Fruit fly (Drosophila melanogaster) whole organism, embryonic: ENCODE data around the gene CG7519.

Experiments
- Atf-2 ChIP-seq: fragments of 200-800 bp; sonication (Bioruptor generic); optimal IDR thresholded peaks from 2 replicates; lab custom pipeline; 2016; ENCODE audit warnings: missing biosample characterization, missing genetic modification characterization
- Awh ChIP-seq: fragments of 200-800 bp; sonication (Bioruptor generic); IDR thresholded peaks from 2 replicates; pipeline ENCODE4, ENCODE4 v1.3.6; 2022; ENCODE audit warnings: missing biosample characterization, missing genetic modification characterization
- CG12744 ChIP-seq: fragments of 200-800 bp; sonication (Bioruptor generic); optimal IDR thresholded peaks from 2 replicates; lab custom pipeline; 2016; ENCODE audit warnings: missing biosample characterization, missing genetic modification characterization
- CG12769 ChIP-seq: fragments of 200-800 bp; sonication (Bioruptor generic); optimal IDR thresholded peaks from 2 replicates; lab custom pipeline; 2019; ENCODE audit warnings: missing biosample characterization, mild to moderate bottlenecking, missing genetic modification characterization, moderate library complexity
- CG15514 ChIP-seq: fragments of 200-800 bp; sonication (Bioruptor generic); optimal IDR thresholded peaks from 3 replicates; lab custom pipeline; 2017; ENCODE audit warnings: missing biosample characterization, missing genetic modification characterization, mild to moderate bottlenecking, moderate library complexity, missing genetic modification reagents
- CG1602 ChIP-seq: fragments of 200-800 bp; sonication (Bioruptor generic); optimal IDR thresholded peaks from 3 replicates; lab custom pipeline; 2016; ENCODE audit warnings: missing biosample characterization, missing genetic modification characterization
- CG16779 ChIP-seq: fragments of 200-800 bp; sonication (Bioruptor generic); IDR thresholded peaks from 2 replicates; pipeline ENCODE4 v1.3.6; 2022; ENCODE audit warnings: missing biosample characterization, missing genetic modification characterization
- CG16815 ChIP-seq: fragments of 200-800 bp; sonication (Bioruptor generic); optimal IDR thresholded peaks from 3 replicates; lab custom pipeline; 2017; ENCODE audit warnings: missing biosample characterization, mild to moderate bottlenecking, missing genetic modification characterization
- CG17568 ChIP-seq: fragments of 200-800 bp; sonication (Bioruptor generic); optimal IDR thresholded peaks from 2 replicates; lab custom pipeline; 2018; ENCODE audit warnings: missing biosample characterization, mild to moderate bottlenecking, missing genetic modification characterization, moderate library complexity
- CG17612 ChIP-seq: fragments of 200-800 bp; sonication (Bioruptor generic); IDR thresholded peaks from 2 replicates; pipeline ENCODE4 v1.3.6; 2022; ENCODE audit warnings: missing biosample characterization, missing genetic modification characterization
- CG18476 ChIP-seq: fragments of 200-800 bp; sonication (Bioruptor generic); optimal IDR thresholded peaks from 2 replicates; lab custom pipeline; 2016; ENCODE audit warnings: missing biosample characterization, mild to moderate bottlenecking, missing genetic modification characterization
- CG18599 ChIP-seq: fragments of 200-800 bp; sonication (Bioruptor generic); optimal IDR thresholded peaks from 3 replicates; lab custom pipeline; 2017; ENCODE audit warnings: missing biosample characterization, missing genetic modification characterization, mild to moderate bottlenecking, moderate library complexity, missing genetic modification reagents
- CG31365 ChIP-seq: fragments of 200-800 bp; sonication (Bioruptor generic); optimal IDR thresholded peaks from 2 replicates; lab custom pipeline; 2018; ENCODE audit warnings: missing biosample characterization, mild to moderate bottlenecking, missing genetic modification characterization
- CG33213 ChIP-seq: fragments of 200-800 bp; sonication (Bioruptor generic); optimal IDR thresholded peaks from 3 replicates; lab custom pipeline; 2016; ENCODE audit warnings: missing biosample characterization, missing genetic modification characterization
- CG3407 ChIP-seq: fragments of 200-800 bp; sonication (Bioruptor generic); optimal IDR thresholded peaks from 2 replicates; lab custom pipeline; 2018; ENCODE audit warnings: missing biosample characterization, mild to moderate bottlenecking, missing genetic modification characterization
- CG6654 ChIP-seq: fragments of 200-800 bp; sonication (Bioruptor generic); optimal IDR thresholded peaks from 2 replicates; lab custom pipeline; 2017; ENCODE audit warnings: missing biosample characterization, mild to moderate bottlenecking, missing genetic modification characterization
- CG6813 ChIP-seq: fragments of 200-800 bp; sonication (Bioruptor generic); optimal IDR thresholded peaks from 2 replicates; lab custom pipeline; 2017; ENCODE audit warnings: missing biosample characterization, missing genetic modification characterization, mild to moderate bottlenecking, moderate library complexity, missing genetic modification reagents
- CG6854 ChIP-seq: fragments of 200-800 bp; sonication (Bioruptor generic); optimal IDR thresholded peaks from 3 replicates; lab custom pipeline; 2017; ENCODE audit warnings: missing biosample characterization, mild to moderate bottlenecking, missing genetic modification characterization
- CG9797 ChIP-seq: fragments of 200-800 bp; sonication (Bioruptor generic); optimal IDR thresholded peaks from 3 replicates; lab custom pipeline; 2018; ENCODE audit warnings: missing biosample characterization, mild to moderate bottlenecking, missing genetic modification characterization
- CG9817 ChIP-seq: fragments of 200-800 bp; sonication (Bioruptor generic); optimal IDR thresholded peaks from 2 replicates; lab custom pipeline; 2018; ENCODE audit warnings: missing biosample characterization, mild to moderate bottlenecking, missing genetic modification characterization, moderate library complexity
- Dad ChIP-seq: fragments of 200-800 bp; sonication (Bioruptor generic); optimal IDR thresholded peaks from 3 replicates; lab custom pipeline; 2016; ENCODE audit warnings: missing biosample characterization, missing genetic modification characterization
- E2f2 ChIP-seq: fragments of 200-800 bp; sonication (Bioruptor generic); IDR thresholded peaks from 2 replicates; pipeline ENCODE4 v1.3.6; 2022; ENCODE audit warnings: missing biosample characterization, missing genetic modification characterization
- Eip74EF ChIP-seq, 2 experiments: fragments of 200-800 bp in 1 of 2; fragments of >200 bp in 1 of 2; sonication (Bioruptor generic) in 1 of 2; optimal IDR thresholded peaks; 2 replicates each; lab custom pipeline; 2017 to 2019; ENCODE audit warnings: missing biosample characterization in 2 of 2, missing genetic modification characterization in 2 of 2, mild to moderate bottlenecking in 1 of 2, moderate library complexity in 1 of 2
- HLHmδ ChIP-seq: fragments of 200-800 bp; sonication (Bioruptor generic); optimal IDR thresholded peaks from 2 replicates; lab custom pipeline; 2018; ENCODE audit warnings: missing biosample characterization, mild to moderate bottlenecking, missing genetic modification characterization, moderate library complexity
- HmgZ ChIP-seq: fragments of 200-800 bp; sonication (Bioruptor generic); optimal IDR thresholded peaks from 2 replicates; lab custom pipeline; 2018; ENCODE audit warnings: missing biosample characterization, mild to moderate bottlenecking, missing genetic modification characterization
- Hmr ChIP-seq: fragments of 200-800 bp; sonication (Bioruptor generic); optimal IDR thresholded peaks from 3 replicates; lab custom pipeline; 2017; ENCODE audit warnings: mild to moderate bottlenecking, missing biosample characterization, missing genetic modification reagents, missing genetic modification characterization
- Hmx ChIP-seq: fragments of 200-800 bp; sonication (Bioruptor generic); optimal IDR thresholded peaks from 2 replicates; lab custom pipeline; 2016; ENCODE audit warnings: missing biosample characterization, missing genetic modification characterization
- Jarid2 ChIP-seq: fragments of 200-800 bp; sonication (Bioruptor generic); optimal IDR thresholded peaks from 3 replicates; lab custom pipeline; 2017; ENCODE audit warnings: mild to moderate bottlenecking, missing biosample characterization, missing genetic modification reagents, missing genetic modification characterization
- Lpt ChIP-seq: fragments of >200 bp; optimal IDR thresholded peaks from 2 replicates; lab custom pipeline; 2018; ENCODE audit warnings: missing biosample characterization, missing genetic modification characterization
- Nf-YA ChIP-seq: fragments of 200-800 bp; sonication (Bioruptor generic); IDR thresholded peaks from 2 replicates; pipeline ENCODE4 v1.3.6; 2022; ENCODE audit warnings: missing biosample characterization, missing genetic modification characterization
- Rfx ChIP-seq: fragments of 200-800 bp; sonication (Bioruptor generic); IDR thresholded peaks from 2 replicates; pipeline ENCODE4 v1.3.6; 2022; ENCODE audit warnings: missing biosample characterization, missing genetic modification characterization
- Sox102F ChIP-seq: fragments of 200-800 bp; sonication (Bioruptor generic); optimal IDR thresholded peaks from 2 replicates; lab custom pipeline; 2018; ENCODE audit warnings: missing biosample characterization, mild to moderate bottlenecking, missing genetic modification characterization, moderate library complexity
- Sry-β ChIP-seq: fragments of 200-800 bp; sonication (Bioruptor generic); optimal IDR thresholded peaks from 2 replicates; lab custom pipeline; 2018; ENCODE audit warnings: missing biosample characterization, mild to moderate bottlenecking, missing genetic modification characterization, moderate library complexity
- al ChIP-seq: fragments of 200-800 bp; sonication (Bioruptor generic); IDR thresholded peaks from 2 replicates; pipeline ENCODE4 v1.3.6; 2022; ENCODE audit warnings: missing biosample characterization, missing genetic modification characterization
- ap ChIP-seq: fragments of 200-800 bp; sonication (Bioruptor generic); IDR thresholded peaks from 2 replicates; pipeline ENCODE4 v1.3.6; 2022; ENCODE audit warnings: missing biosample characterization, missing genetic modification characterization
- cas ChIP-seq: fragments of 200-800 bp; sonication (Bioruptor generic); IDR thresholded peaks from 2 replicates; pipeline ENCODE4 v1.3.6; 2022; ENCODE audit warnings: missing biosample characterization, missing genetic modification characterization
- crol ChIP-seq: fragments of 200-800 bp; sonication (Bioruptor generic); IDR thresholded peaks from 2 replicates; pipeline ENCODE4 v1.3.6; 2022; ENCODE audit warnings: missing biosample characterization, missing genetic modification characterization
- cwo ChIP-seq: fragments of 200-800 bp; sonication (Bioruptor generic); optimal IDR thresholded peaks from 3 replicates; lab custom pipeline; 2017; ENCODE audit warnings: missing biosample characterization, missing genetic modification characterization, mild to moderate bottlenecking, moderate library complexity, missing genetic modification reagents
- eyg ChIP-seq: fragments of 200-800 bp; sonication (Bioruptor generic); optimal IDR thresholded peaks from 3 replicates; lab custom pipeline; 2016; ENCODE audit warnings: missing biosample characterization, missing genetic modification characterization
- fd64A ChIP-seq: fragments of 200-800 bp; sonication (Bioruptor generic); optimal IDR thresholded peaks from 3 replicates; lab custom pipeline; 2018; ENCODE audit warnings: missing biosample characterization, mild to moderate bottlenecking, missing genetic modification characterization
- gsb ChIP-seq: fragments of 200-800 bp; sonication (Bioruptor generic); IDR thresholded peaks from 2 replicates; pipeline ENCODE4 v1.3.6; 2022; ENCODE audit warnings: missing biosample characterization, missing genetic modification characterization
- hkb ChIP-seq, 2 experiments: fragments of 200-800 bp in 1 of 2; fragments of >200 bp in 1 of 2; sonication (Bioruptor generic) in 1 of 2; IDR thresholded peaks in 1 of 2; optimal IDR thresholded peaks in 1 of 2; 2 replicates each; pipeline versions ENCODE4 v1.3.6 to Lab custom; 2017 to 2022; ENCODE audit warnings: missing biosample characterization in 1 of 2, missing genetic modification characterization in 1 of 2
- hth ChIP-seq: fragments of >200 bp; optimal IDR thresholded peaks from 2 replicates; lab custom pipeline; 2017; ENCODE audit warnings: inconsistent platforms
- ken ChIP-seq: fragments of 200-800 bp; sonication (Bioruptor generic); IDR thresholded peaks from 3 replicates; pipeline ENCODE4 v1.3.6; 2022; ENCODE audit warnings: missing biosample characterization, missing genetic modification characterization
- nerfin-1 ChIP-seq: fragments of 200-800 bp; sonication (Bioruptor generic); optimal IDR thresholded peaks from 3 replicates; lab custom pipeline; 2019; ENCODE audit warnings: missing biosample characterization, mild to moderate bottlenecking, missing genetic modification characterization, moderate library complexity
- pb ChIP-seq: fragments of 200-800 bp; sonication (Bioruptor generic); optimal IDR thresholded peaks from 3 replicates; lab custom pipeline; 2016; ENCODE audit warnings: missing biosample characterization, missing genetic modification characterization
- peb ChIP-seq: fragments of 200-800 bp; sonication (Bioruptor generic); IDR thresholded peaks from 2 replicates; pipeline ENCODE4 v1.3.6; 2022; ENCODE audit warnings: missing biosample characterization, missing genetic modification characterization
- pzg ChIP-seq: fragments of 200-800 bp; sonication (Bioruptor generic); optimal IDR thresholded peaks from 3 replicates; lab custom pipeline; 2018; ENCODE audit warnings: missing biosample characterization, mild to moderate bottlenecking, missing genetic modification characterization, moderate library complexity
- tgo ChIP-seq: fragments of 200-800 bp; sonication (Bioruptor generic); IDR thresholded peaks from 3 replicates; pipeline ENCODE4 v1.3.6; 2022; ENCODE audit warnings: missing biosample characterization, missing genetic modification characterization
- trh ChIP-seq: fragments of 200-800 bp; sonication (Bioruptor generic); optimal IDR thresholded peaks from 2 replicates; lab custom pipeline; 2016; ENCODE audit warnings: missing biosample characterization, missing genetic modification characterization
- zfh1 ChIP-seq: fragments of 200-800 bp; sonication (Bioruptor generic); IDR thresholded peaks from 3 replicates; pipeline ENCODE4 v1.3.6; 2022; ENCODE audit warnings: missing biosample characterization, missing genetic modification characterization

The CG7519 gene

dm6 chr3L:21501928-21502327, 9.0 kb downstream of the CG7519 start (continued):
- TF ChIP-seq pb (GFP tag; lab: Kevin White, UChicago) (no peak), CG1602 (GFP tag; lab: Kevin White, UChicago) (no peak), CG15514 (GFP tag; lab: Kevin White, UChicago) (peak; percentile 18), CG16779 (no peak), CG18476 (no peak), ap (GFP tag; lab: Robert Waterston, UW) (no peak), trh (GFP tag; lab: Kevin White, UChicago) (no peak), eyg (GFP tag; lab: Kevin White, UChicago) (no peak), Sry-β (no peak), cwo (GFP tag; lab: Kevin White, UChicago) (peak; percentile 29), Sox102F (peak; percentile 30), HLHmδ (GFP tag; lab: Kevin White, UChicago) (no peak), pzg (GFP tag; lab: Kevin White, UChicago) (no peak), Eip74EF (GFP tag; optimal IDR thresholded peaks at IDR 0.05; lab: Kevin White, UChicago) (peak in 1 of 2 experiments; percentile 12), al (GFP tag; lab: Robert Waterston, UW) (no peak), tgo (GFP tag; lab: Robert Waterston, UW) (peak; percentile 35; the same call in 1 of the 3 replicates), CG16815 (GFP tag; lab: Kevin White, UChicago) (no peak), CG33213 (GFP tag; lab: Kevin White, UChicago) (no peak), CG18599 (GFP tag; lab: Kevin White, UChicago) (peak; percentile 34), HmgZ (peak; percentile 13), CG17612 (GFP tag; lab: Robert Waterston, UW) (no peak), cas (no peak), gsb (GFP tag; lab: Robert Waterston, UW) (no peak), Nf-YA (no peak), CG6654 (no peak), CG9817 (no peak), Dad (no peak), nerfin-1 (tag; lab: Kevin White, UChicago) (no peak), hkb (optimal IDR thresholded peaks at IDR 0.05; lab: Kevin White, UChicago) (no peak), hkb (GFP tag; IDR thresholded peaks at IDR 0.05; lab: Robert Waterston, UW) (0 out of 2 replicates have a peak, but pooled peaks have one; percentile 50), CG31365 (tag; lab: Kevin White, UChicago) (no peak), E2f2 (GFP tag; lab: Robert Waterston, UW) (no peak), Hmr (GFP tag; lab: Kevin White, UChicago) (peak; percentile 36), Awh (no peak), ken (GFP tag; lab: Robert Waterston, UW) (no peak), Hmx (GFP tag; lab: Kevin White, UChicago) (no peak), CG9797 (GFP tag; lab: Kevin White, UChicago) (no peak), zfh1 (peak; percentile 56; the same call in 2 of the 3 replicates), CG17568 (GFP tag; lab: Kevin White, UChicago) (no peak), Lpt (GFP tag; lab: Kevin White, UChicago) (no peak), CG12769 (tag; lab: Kevin White, UChicago) (peak; percentile 15), peb (GFP tag; lab: Robert Waterston, UW) (no peak), Atf-2 (no peak), hth (lab: Kevin White, UChicago) (no peak), CG6854 (GFP tag; lab: Kevin White, UChicago) (no peak), fd64A (GFP tag; lab: Kevin White, UChicago) (no peak), CG12744 (no peak), CG6813 (GFP tag; lab: Kevin White, UChicago) (no peak), crol (GFP tag; lab: Robert Waterston, UW) (no peak), CG3407 (GFP tag; lab: Kevin White, UChicago) (no peak), Rfx (GFP tag; lab: Robert Waterston, UW) (no peak), Jarid2 (no peak)
